Worm (Caenorhabditis elegans) whole organism, L2 larva: Measurements from ENCODE around the gene W06D12.6.

Experiments used
- ZK546.5 ChIP-seq: sonication (generic microtip); optimal IDR thresholded peaks from 2 replicates; lab custom pipeline; 2017; ENCODE audit warnings: missing biosample characterization, missing genetic modification characterization
- ama-1 ChIP-seq: fragments of 150-350 bp; optimal IDR thresholded peaks from 2 replicates; lab custom pipeline; 2018; ENCODE audit warnings: inconsistent platforms
- elt-1 ChIP-seq: fragments of 150-350 bp; optimal IDR thresholded peaks from 2 replicates; lab custom pipeline; 2014; ENCODE audit warnings: missing biosample characterization, missing genetic modification characterization
- fos-1 ChIP-seq: fragments of 150-350 bp; optimal IDR thresholded peaks from 2 replicates; lab custom pipeline; 2014; ENCODE audit warnings: missing biosample characterization, missing genetic modification characterization
- nhr-237 ChIP-seq: fragments of 150-350 bp; optimal IDR thresholded peaks from 2 replicates; lab custom pipeline; 2014; ENCODE audit warnings: missing biosample characterization, missing genetic modification characterization
- nhr-6 ChIP-seq: fragments of 150-350 bp; optimal IDR thresholded peaks from 2 replicates; lab custom pipeline; 2014; ENCODE audit warnings: missing biosample characterization, missing genetic modification characterization

ce11 chrV:17728757-17729156, 22.8 kb downstream of the W06D12.6 start:
- TF ChIP-seq nhr-6 (no peak), ama-1 (lab: Kevin White, UChicago) (no peak), nhr-237 (no peak), ZK546.5 (tag; lab: Kevin White, UChicago) (no peak), fos-1 (tag; lab: Kevin White, UChicago) (no peak), elt-1 (tag; lab: Kevin White, UChicago) (no peak)
